Fruit fly (Drosophila melanogaster): Measurements from ENCODE around the gene Msp300.

Gene Msp300

DNA sequence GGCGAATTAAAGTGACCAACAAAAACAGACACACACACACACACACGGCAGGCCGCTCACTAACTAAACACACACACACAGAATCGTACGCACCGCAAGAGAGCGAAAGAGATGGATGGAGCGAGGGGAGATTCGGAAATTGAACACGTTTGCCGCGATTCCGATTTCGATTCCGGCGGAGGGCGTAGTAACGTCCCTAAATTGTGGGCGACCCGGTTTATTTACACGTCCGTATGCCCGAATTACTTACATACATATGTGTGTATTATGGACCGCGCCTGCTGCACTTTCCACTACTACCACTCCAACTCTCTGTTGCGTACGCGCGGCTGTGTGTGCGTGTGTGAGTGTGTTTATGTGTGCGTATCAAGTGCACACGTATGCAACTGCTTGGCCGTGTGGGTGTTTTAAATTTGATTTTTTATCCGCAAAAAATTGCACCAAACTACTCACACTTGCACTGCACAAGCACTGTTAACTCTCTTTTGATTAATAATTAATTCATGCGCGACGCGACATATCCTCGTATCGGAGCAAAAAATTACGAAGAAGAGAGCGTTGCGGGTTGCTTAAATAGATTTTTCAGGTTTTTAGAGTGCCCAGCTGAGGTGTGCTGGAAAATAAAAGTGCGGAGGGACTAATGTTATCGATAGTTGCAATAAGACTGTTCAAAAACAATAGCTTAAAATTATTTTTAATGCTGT lies 7.5 kb upstream of the Msp300 start, which contains the start of gene Pgant5 (continued):
- TF ChIP-seq bbx (GFP tag; IDR thresholded peaks at IDR 0.05; ENCODE audit: partially characterized antibody) (peak; percentile 46; the same call in 1 of the 2 replicates), vvl (GFP tag; IDR thresholded peaks at IDR 0.05) (peak; percentile 73; the same call in 1 of the 2 replicates), disco-r (GFP tag; optimal IDR thresholded peaks at IDR 0.05) (no peak), CG12659 (GFP tag; optimal IDR thresholded peaks at IDR 0.05) (peak; percentile 55), CG15514 (GFP tag; optimal IDR thresholded peaks at IDR 0.05) (peak; percentile 26), gro (GFP tag; optimal IDR thresholded peaks at IDR 0.05) (peak; percentile 37), tgo (GFP tag; IDR thresholded peaks at IDR 0.05) (no peak), BtbVII (GFP tag; optimal IDR thresholded peaks at IDR 0.05) (no peak), CG7556 (GFP tag; optimal IDR thresholded peaks at IDR 0.05) (peak; percentile 12), Jarid2 (GFP tag; optimal IDR thresholded peaks at IDR 0.05) (peak; percentile 90), CG1647 (GFP tag; optimal IDR thresholded peaks at IDR 0.05) (peak; percentile 20), CG17359 (tag; optimal IDR thresholded peaks at IDR 0.05) (no peak), CG11723 (GFP tag; optimal IDR thresholded peaks at IDR 0.05) (no peak), CG34422 (GFP tag; IDR thresholded peaks at IDR 0.05) (0 out of 3 replicates have a peak, but pooled peaks have one; percentile 40), Atf3 (GFP tag; optimal IDR thresholded peaks at IDR 0.05) (no peak), CG2712 (tag; optimal IDR thresholded peaks at IDR 0.05) (peak; percentile 16), zen2 (GFP tag; IDR thresholded peaks at IDR 0.05; ENCODE audit: partially characterized antibody) (peak; percentile 36; the same call in 1 of the 3 replicates), CG17361 (GFP tag; IDR thresholded peaks at IDR 0.05) (peak; percentile 43; the same call in 1 of the 3 replicates), CG4360 (GFP tag; IDR thresholded peaks at IDR 0.05) (peak; percentile 45), odd (GFP tag; optimal IDR thresholded peaks at IDR 0.05) (no peak), unpg (GFP tag; optimal IDR thresholded peaks at IDR 0.05) (peak; percentile 3), CG13894 (tag; optimal IDR thresholded peaks at IDR 0.05) (peak; percentile 30), ci (GFP tag; IDR thresholded peaks at IDR 0.05) (0 out of 3 replicates have a peak, but pooled peaks have one; percentile 19), Hr78 (GFP tag; optimal IDR thresholded peaks at IDR 0.05) (peak in 1 of 2 experiments; percentile 24), hkb (optimal IDR thresholded peaks at IDR 0.05) (peak; percentile 98), hkb (GFP tag; IDR thresholded peaks at IDR 0.05) (no peak), HHEX (GFP tag; optimal IDR thresholded peaks at IDR 0.05) (no peak), CG4617 (GFP tag; optimal IDR thresholded peaks at IDR 0.05; ENCODE audit: borderline replicate concordance) (peak; percentile 24), CG2889 (GFP tag; IDR thresholded peaks at IDR 0.05) (no peak), CG13296 (GFP tag; optimal IDR thresholded peaks at IDR 0.05) (peak; percentile 9), Lim3 (GFP tag; IDR thresholded peaks at IDR 0.05) (no peak), CG5180 (GFP tag; optimal IDR thresholded peaks at IDR 0.05) (peak; percentile 30), pho (GFP tag; optimal IDR thresholded peaks at IDR 0.05) (peak; percentile 24), CG18476 (GFP tag; optimal IDR thresholded peaks at IDR 0.05) (peak; percentile 100), row (GFP tag; IDR thresholded peaks at IDR 0.05) (peak; percentile 36; the same call in 2 of the 3 replicates), CG12769 (tag; optimal IDR thresholded peaks at IDR 0.05) (peak; percentile 33), Hand (GFP tag; optimal IDR thresholded peaks at IDR 0.05) (peak; percentile 42), CrebB (tag; optimal IDR thresholded peaks at IDR 0.05) (peak; percentile 19), ara (GFP tag; IDR thresholded peaks at IDR 0.05) (peak; percentile 6; the same call in 1 of the 2 replicates), D19B (GFP tag; optimal IDR thresholded peaks at IDR 0.05) (no peak), CG1832 (GFP tag; optimal IDR thresholded peaks at IDR 0.05) (peak; percentile 77), abd-A (tag; optimal IDR thresholded peaks at IDR 0.05) (peak; percentile 43), D19A (tag; optimal IDR thresholded peaks at IDR 0.05) (no peak), cg (GFP tag; optimal IDR thresholded peaks at IDR 0.05) (peak; percentile 100), CG9932 (GFP tag; IDR thresholded peaks at IDR 0.05) (no peak), chinmo (GFP tag; IDR thresholded peaks at IDR 0.05; ENCODE audit: partially characterized antibody) (0 out of 4 replicates have a peak, but pooled peaks have one; percentile 79), ase (GFP tag; IDR thresholded peaks at IDR 0.05) (no peak), CG4424 (GFP tag; optimal IDR thresholded peaks at IDR 0.05) (peak; percentile 23)

Measured in whole organism, embryonic.